Fruit fly (Drosophila melanogaster) whole organism, embryonic: ENCODE measurements around the gene FucTD.

ENCODE experiments used
- Aef1 ChIP-seq: fragments of 200-800 bp; sonication (Bioruptor generic); IDR thresholded peaks from 3 replicates; pipeline ENCODE4 v1.3.6; 2022; ENCODE audit warnings: missing biosample characterization, missing genetic modification characterization
- Atf3 ChIP-seq: fragments of 200-800 bp; sonication (Bioruptor generic); optimal IDR thresholded peaks from 3 replicates; lab custom pipeline; 2016; ENCODE audit warnings: missing biosample characterization, missing genetic modification characterization
- CG10431 ChIP-seq: fragments of 200-800 bp; sonication (Bioruptor generic); optimal IDR thresholded peaks from 3 replicates; lab custom pipeline; 2018; ENCODE audit warnings: missing biosample characterization, mild to moderate bottlenecking, missing genetic modification characterization
- CG10959 ChIP-seq: fragments of 200-800 bp; sonication (Bioruptor generic); IDR thresholded peaks from 2 replicates; pipeline ENCODE4 v1.3.6; 2022; ENCODE audit warnings: missing biosample characterization, missing genetic modification characterization
- CG11085 ChIP-seq: fragments of 200-800 bp; sonication (Bioruptor generic); IDR thresholded peaks from 2 replicates; pipeline ENCODE4 v1.3.6; 2022; ENCODE audit warnings: missing biosample characterization, missing genetic modification characterization
- CG12299 ChIP-seq: fragments of 200-800 bp; sonication (Bioruptor generic); optimal IDR thresholded peaks from 2 replicates; lab custom pipeline; 2018; ENCODE audit warnings: missing biosample characterization, mild to moderate bottlenecking, missing genetic modification characterization
- CG12942 ChIP-seq: fragments of 200-800 bp; sonication (Bioruptor generic); optimal IDR thresholded peaks from 3 replicates; lab custom pipeline; 2016; ENCODE audit warnings: missing biosample characterization, missing genetic modification characterization
- CG13894 ChIP-seq: fragments of 200-800 bp; sonication (Bioruptor generic); optimal IDR thresholded peaks from 3 replicates; lab custom pipeline; 2018; ENCODE audit warnings: missing biosample characterization, mild to moderate bottlenecking, missing genetic modification characterization, moderate library complexity
- CG14014 ChIP-seq: fragments of 200-800 bp; sonication (Bioruptor generic); IDR thresholded peaks from 2 replicates; pipeline ENCODE4 v1.3.6; 2022; ENCODE audit warnings: missing biosample characterization, missing genetic modification characterization
- CG14965 ChIP-seq: fragments of 200-800 bp; sonication (Bioruptor generic); optimal IDR thresholded peaks from 2 replicates; lab custom pipeline; 2016; ENCODE audit warnings: missing biosample characterization, missing genetic modification characterization, borderline replicate concordance
- CG15479 ChIP-seq: fragments of 200-800 bp; sonication (Bioruptor generic); optimal IDR thresholded peaks from 3 replicates; lab custom pipeline; 2019; ENCODE audit warnings: missing biosample characterization, mild to moderate bottlenecking, missing genetic modification characterization, moderate library complexity
- CG15601 ChIP-seq: fragments of 200-800 bp; sonication (Bioruptor generic); optimal IDR thresholded peaks from 3 replicates; lab custom pipeline; 2019; ENCODE audit warnings: missing biosample characterization, mild to moderate bottlenecking, missing genetic modification characterization, moderate library complexity
- CG15696 ChIP-seq: fragments of 200-800 bp; sonication (Bioruptor generic); optimal IDR thresholded peaks from 2 replicates; lab custom pipeline; 2019; ENCODE audit warnings: missing biosample characterization, mild to moderate bottlenecking, missing genetic modification characterization, moderate library complexity
- CG16863 ChIP-seq: fragments of 200-800 bp; sonication (Bioruptor generic); optimal IDR thresholded peaks from 3 replicates; lab custom pipeline; 2016; ENCODE audit warnings: missing biosample characterization, missing genetic modification characterization
- CG18619 ChIP-seq: fragments of 200-800 bp; sonication (Bioruptor generic); optimal IDR thresholded peaks from 3 replicates; lab custom pipeline; 2017; ENCODE audit warnings: missing biosample characterization, mild to moderate bottlenecking, missing genetic modification characterization
- CG30403 ChIP-seq: fragments of 200-800 bp; sonication (Bioruptor generic); optimal IDR thresholded peaks from 3 replicates; lab custom pipeline; 2016; ENCODE audit warnings: missing biosample characterization, missing genetic modification characterization
- CG31388 ChIP-seq: fragments of 200-800 bp; sonication (Bioruptor generic); optimal IDR thresholded peaks from 2 replicates; lab custom pipeline; 2016; ENCODE audit warnings: missing biosample characterization, missing genetic modification characterization
- CG34376 ChIP-seq: fragments of 200-800 bp; sonication (Bioruptor generic); optimal IDR thresholded peaks from 2 replicates; lab custom pipeline; 2018; ENCODE audit warnings: missing biosample characterization, mild to moderate bottlenecking, missing genetic modification characterization
- CG5953 ChIP-seq: fragments of 200-800 bp; sonication (Bioruptor generic); IDR thresholded peaks from 2 replicates; pipeline ENCODE4 v1.3.6; 2022; ENCODE audit warnings: missing biosample characterization, missing genetic modification characterization
- CG7786 ChIP-seq: fragments of 200-800 bp; sonication (Bioruptor generic); optimal IDR thresholded peaks from 2 replicates; lab custom pipeline; 2016; ENCODE audit warnings: missing biosample characterization, missing genetic modification characterization
- CG8478 ChIP-seq: fragments of >200 bp; optimal IDR thresholded peaks from 2 replicates; lab custom pipeline; 2018
- CG9727 ChIP-seq: fragments of 200-800 bp; sonication (Bioruptor generic); optimal IDR thresholded peaks from 3 replicates; lab custom pipeline; 2017; ENCODE audit warnings: missing biosample characterization, mild to moderate bottlenecking, missing genetic modification characterization
- CG9932 ChIP-seq: fragments of 200-800 bp; sonication (Bioruptor generic); IDR thresholded peaks from 2 replicates; pipeline ENCODE4 v1.3.6; 2022; ENCODE audit warnings: missing biosample characterization, missing genetic modification characterization
- H15 ChIP-seq: fragments of 200-800 bp; sonication (Bioruptor generic); IDR thresholded peaks from 3 replicates; pipeline ENCODE4 v1.3.6; 2022; ENCODE audit warnings: missing biosample characterization, missing genetic modification characterization
- Hand ChIP-seq: fragments of 200-800 bp; sonication (Bioruptor generic); optimal IDR thresholded peaks from 2 replicates; lab custom pipeline; 2017; ENCODE audit warnings: mild to moderate bottlenecking, missing biosample characterization, missing genetic modification reagents, missing genetic modification characterization
- HmgZ ChIP-seq: fragments of 200-800 bp; sonication (Bioruptor generic); optimal IDR thresholded peaks from 2 replicates; lab custom pipeline; 2018; ENCODE audit warnings: missing biosample characterization, mild to moderate bottlenecking, missing genetic modification characterization
- Hr3 ChIP-seq: fragments of 200-800 bp; sonication (Bioruptor generic); optimal IDR thresholded peaks from 3 replicates; lab custom pipeline; 2016; ENCODE audit warnings: missing biosample characterization, missing genetic modification characterization
- Hr51 ChIP-seq, 2 experiments: fragments of 200-800 bp; sonication (Bioruptor generic); optimal IDR thresholded peaks; 2 replicates in 1 of 2; 3 replicates in 1 of 2; lab custom pipeline; 2016 to 2018; ENCODE audit warnings: missing biosample characterization in 2 of 2, missing genetic modification characterization in 2 of 2, mild to moderate bottlenecking in 1 of 2, moderate library complexity in 1 of 2
- Jarid2 ChIP-seq: fragments of 200-800 bp; sonication (Bioruptor generic); optimal IDR thresholded peaks from 3 replicates; lab custom pipeline; 2017; ENCODE audit warnings: mild to moderate bottlenecking, missing biosample characterization, missing genetic modification reagents, missing genetic modification characterization
- NFAT ChIP-seq: fragments of 200-800 bp; sonication (Bioruptor generic); IDR thresholded peaks from 2 replicates; pipeline ENCODE4 v1.3.6; 2022; ENCODE audit warnings: missing biosample characterization, missing genetic modification characterization
- TFAM ChIP-seq: fragments of 200-800 bp; sonication (Bioruptor generic); optimal IDR thresholded peaks from 2 replicates; lab custom pipeline; 2017; ENCODE audit warnings: missing biosample characterization, missing genetic modification characterization, inconsistent platforms
- Xbp1 ChIP-seq: fragments of 200-800 bp; sonication (Bioruptor generic); optimal IDR thresholded peaks from 3 replicates; lab custom pipeline; 2016; ENCODE audit warnings: missing biosample characterization, mild to moderate bottlenecking, missing genetic modification characterization
- br ChIP-seq: fragments of >200 bp; optimal IDR thresholded peaks from 2 replicates; lab custom pipeline; 2017
- cato ChIP-seq: fragments of 200-800 bp; sonication (Bioruptor generic); optimal IDR thresholded peaks from 2 replicates; lab custom pipeline; 2016; ENCODE audit warnings: missing biosample characterization, missing genetic modification characterization, borderline replicate concordance
- cwo ChIP-seq: fragments of 200-800 bp; sonication (Bioruptor generic); optimal IDR thresholded peaks from 3 replicates; lab custom pipeline; 2017; ENCODE audit warnings: missing biosample characterization, missing genetic modification characterization, mild to moderate bottlenecking, moderate library complexity, missing genetic modification reagents
- dati ChIP-seq: fragments of 200-800 bp; sonication (Bioruptor generic); IDR thresholded peaks from 2 replicates; pipeline ENCODE4 v1.3.6; 2022; ENCODE audit warnings: missing biosample characterization, missing genetic modification characterization
- eyg ChIP-seq: fragments of 200-800 bp; sonication (Bioruptor generic); optimal IDR thresholded peaks from 3 replicates; lab custom pipeline; 2016; ENCODE audit warnings: missing biosample characterization, missing genetic modification characterization
- ftz-f1 ChIP-seq: fragments of 200-800 bp; sonication (Bioruptor generic); optimal IDR thresholded peaks from 2 replicates; lab custom pipeline; 2016; ENCODE audit warnings: missing biosample characterization, missing genetic modification characterization
- hb ChIP-seq: fragments of 200-800 bp; sonication (Bioruptor generic); IDR thresholded peaks from 3 replicates; pipeline ENCODE4 v1.3.6; 2022; ENCODE audit warnings: missing biosample characterization, missing genetic modification characterization; ENCODE audit not compliant: partially characterized antibody
- hkb ChIP-seq, 2 experiments: fragments of 200-800 bp in 1 of 2; fragments of >200 bp in 1 of 2; sonication (Bioruptor generic) in 1 of 2; IDR thresholded peaks in 1 of 2; optimal IDR thresholded peaks in 1 of 2; 2 replicates each; pipeline versions ENCODE4 v1.3.6 to Lab custom; 2017 to 2022; ENCODE audit warnings: missing biosample characterization in 1 of 2, missing genetic modification characterization in 1 of 2
- insv ChIP-seq, 2 experiments: fragments of 200-800 bp; sonication (Bioruptor generic); optimal IDR thresholded peaks; 3 replicates each; lab custom pipeline; 2016 to 2018; ENCODE audit warnings: missing biosample characterization in 2 of 2, missing genetic modification characterization in 2 of 2
- lilli ChIP-seq: fragments of 200-800 bp; sonication (Bioruptor generic); optimal IDR thresholded peaks from 3 replicates; lab custom pipeline; 2016; ENCODE audit warnings: missing biosample characterization, missing genetic modification characterization
- mirr ChIP-seq: fragments of 200-800 bp; sonication (Bioruptor generic); optimal IDR thresholded peaks from 3 replicates; lab custom pipeline; 2018; ENCODE audit warnings: missing biosample characterization, mild to moderate bottlenecking, missing genetic modification characterization
- oc ChIP-seq: fragments of 200-800 bp; sonication (Bioruptor generic); optimal IDR thresholded peaks from 2 replicates; lab custom pipeline; 2018; ENCODE audit warnings: missing biosample characterization, mild to moderate bottlenecking, missing genetic modification characterization, moderate library complexity
- p53 ChIP-seq: fragments of 200-800 bp; sonication (Bioruptor generic); optimal IDR thresholded peaks from 2 replicates; lab custom pipeline; 2016; ENCODE audit warnings: missing biosample characterization, missing genetic modification characterization
- pho ChIP-seq: fragments of 200-800 bp; sonication (Bioruptor generic); optimal IDR thresholded peaks from 2 replicates; lab custom pipeline; 2016; ENCODE audit warnings: missing biosample characterization, missing genetic modification characterization
- prd ChIP-seq, 3 experiments: fragments of >200 bp in 2 of 3; fragments of 200-800 bp in 1 of 3; sonication (Bioruptor generic) in 1 of 3; optimal IDR thresholded peaks in 2 of 3; IDR thresholded peaks in 1 of 3; 2 replicates in 2 of 3; 3 replicates in 1 of 3; pipeline versions ENCODE4 v1.3.6 to Lab custom; 2017 to 2022; ENCODE audit warnings: missing biosample characterization in 1 of 3, missing genetic modification characterization in 1 of 3
- rib ChIP-seq: fragments of 200-800 bp; sonication (Bioruptor generic); IDR thresholded peaks from 2 replicates; pipeline ENCODE4 v1.3.6; 2022; ENCODE audit warnings: missing biosample characterization, missing genetic modification characterization
- shn ChIP-seq: fragments of 200-800 bp; sonication (Bioruptor generic); optimal IDR thresholded peaks from 3 replicates; lab custom pipeline; 2016; ENCODE audit warnings: missing biosample characterization, missing genetic modification characterization
- zen2 ChIP-seq: fragments of 200-800 bp; sonication (Bioruptor generic); IDR thresholded peaks from 3 replicates; pipeline ENCODE4 v1.3.6; 2022; ENCODE audit warnings: missing biosample characterization, missing genetic modification characterization; ENCODE audit not compliant: partially characterized antibody

The FucTD gene

DNA sequence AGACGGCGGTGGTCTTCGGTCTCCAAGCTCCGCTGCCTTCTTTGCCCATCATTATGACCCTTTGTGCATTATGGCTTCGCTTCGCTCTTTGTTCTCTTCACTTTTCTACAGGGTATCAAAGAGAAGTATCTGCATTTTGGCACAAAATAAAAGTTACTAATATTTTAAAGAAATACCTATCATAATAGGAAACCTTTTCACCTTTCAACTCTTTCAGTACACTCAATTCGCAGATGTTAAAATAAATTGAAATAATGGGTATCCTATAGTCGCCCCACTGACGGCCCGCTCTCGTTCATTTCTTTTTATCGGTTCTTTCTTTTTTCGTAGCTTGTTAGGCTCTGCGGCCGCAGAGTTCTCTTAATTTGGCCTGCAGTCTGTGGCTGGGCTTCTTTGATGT is 26.9 kb downstream of the FucTD start (continued):
- TF ChIP-seq hb (GFP tag; lab: Robert Waterston, UW) (no peak), CG8478 (lab: Kevin White, UChicago) (no peak), CG10431 (GFP tag; lab: Kevin White, UChicago) (peak; percentile 90), prd (optimal IDR thresholded peaks at IDR 0.05; lab: Kevin White, UChicago) (no peak), prd (GFP tag; IDR thresholded peaks at IDR 0.05; lab: Robert Waterston, UW) (peak; percentile 96), lilli (GFP tag; lab: Kevin White, UChicago) (peak; percentile 82), CG11085 (GFP tag; lab: Robert Waterston, UW) (no peak; the same call in 1 of the 2 replicates), mirr (GFP tag; lab: Kevin White, UChicago) (no peak), dati (GFP tag; lab: Robert Waterston, UW) (peak; percentile 80), CG13894 (tag; lab: Kevin White, UChicago) (no peak), CG14014 (GFP tag; lab: Robert Waterston, UW) (0 out of 2 replicates have a peak, but pooled peaks have one; percentile 51), shn (GFP tag; lab: Kevin White, UChicago) (no peak), TFAM (GFP tag; lab: Kevin White, UChicago) (peak; percentile 48), Hr3 (GFP tag; lab: Kevin White, UChicago) (peak; percentile 82), CG15601 (tag; lab: Kevin White, UChicago) (peak; percentile 95), CG34376 (GFP tag; lab: Kevin White, UChicago) (no peak), hkb (optimal IDR thresholded peaks at IDR 0.05; lab: Kevin White, UChicago) (no peak), hkb (GFP tag; IDR thresholded peaks at IDR 0.05; lab: Robert Waterston, UW) (peak; percentile 84), Aef1 (GFP tag; lab: Robert Waterston, UW) (peak; percentile 28; the same call in 1 of the 3 replicates), CG30403 (GFP tag; lab: Kevin White, UChicago) (peak; percentile 74), CG15696 (tag; lab: Kevin White, UChicago) (peak; percentile 89), CG7786 (GFP tag; lab: Kevin White, UChicago) (peak; percentile 60), CG14965 (GFP tag; lab: Kevin White, UChicago) (peak; percentile 39), pho (no peak), Hr51 (GFP tag; optimal IDR thresholded peaks at IDR 0.05; lab: Kevin White, UChicago) (peak; percentile 32 to 39), CG16863 (GFP tag; lab: Kevin White, UChicago) (peak; percentile 85), oc (tag; lab: Kevin White, UChicago) (peak; percentile 87), br (lab: Kevin White, UChicago) (no peak), insv (GFP tag; optimal IDR thresholded peaks at IDR 0.05; lab: Kevin White, UChicago) (no peak), Atf3 (GFP tag; lab: Kevin White, UChicago) (peak; percentile 71), CG15479 (GFP tag; lab: Kevin White, UChicago) (no peak), Hand (no peak), NFAT (GFP tag; lab: Robert Waterston, UW) (no peak), ftz-f1 (no peak), CG12299 (tag; lab: Kevin White, UChicago) (peak; percentile 81), CG9932 (GFP tag; lab: Robert Waterston, UW) (no peak), CG10959 (GFP tag; lab: Robert Waterston, UW) (peak; percentile 95), p53 (GFP tag; lab: Kevin White, UChicago) (peak; percentile 41), CG5953 (0 out of 2 replicates have a peak, but pooled peaks have one; percentile 43), Jarid2 (GFP tag; lab: Kevin White, UChicago) (no peak), CG31388 (GFP tag; lab: Kevin White, UChicago) (peak; percentile 65), CG18619 (peak; percentile 67), cato (GFP tag; lab: Kevin White, UChicago) (peak; percentile 79), CG12942 (peak; percentile 77), HmgZ (peak; percentile 31), cwo (no peak), Xbp1 (GFP tag; lab: Kevin White, UChicago) (peak; percentile 88), CG9727 (GFP tag; lab: Kevin White, UChicago) (peak; percentile 92), rib (GFP tag; lab: Robert Waterston, UW) (no peak), H15 (peak; percentile 92), eyg (GFP tag; lab: Kevin White, UChicago) (peak; percentile 36), zen2 (GFP tag; lab: Robert Waterston, UW) (no peak)
